Worm (Caenorhabditis elegans) whole organism, L3 larva: ENCODE measurements around the gene F20D6.9.

ENCODE experiments used
- R02D3.7 ChIP-seq: fragments of 150-350 bp; optimal IDR thresholded peaks from 2 replicates; lab custom pipeline; 2014; ENCODE audit warnings: missing biosample characterization, missing genetic modification characterization
- ZK546.5 ChIP-seq: sonication (generic microtip); optimal IDR thresholded peaks from 2 replicates; lab custom pipeline; 2017; ENCODE audit warnings: missing biosample characterization, missing genetic modification characterization
- ama-1 ChIP-seq: fragments of 150-350 bp; optimal IDR thresholded peaks from 2 replicates; lab custom pipeline; 2018
- ceh-28 ChIP-seq: fragments of 150-350 bp; optimal IDR thresholded peaks from 2 replicates; lab custom pipeline; 2014; ENCODE audit warnings: missing biosample characterization, missing genetic modification reagents, missing genetic modification characterization
- ceh-9 ChIP-seq: sonication (generic microtip); optimal IDR thresholded peaks from 2 replicates; lab custom pipeline; 2018; ENCODE audit warnings: missing biosample characterization, missing genetic modification characterization
- daf-12 ChIP-seq: fragments of 150-350 bp; optimal IDR thresholded peaks from 2 replicates; lab custom pipeline; 2014; ENCODE audit warnings: missing biosample characterization, missing genetic modification reagents, missing genetic modification characterization
- egl-27 ChIP-seq: sonication (generic microtip); optimal IDR thresholded peaks from 4 replicates; lab custom pipeline; 2017; ENCODE audit warnings: missing biosample characterization, missing genetic modification reagents, missing genetic modification characterization
- elt-1 ChIP-seq: fragments of 150-350 bp; optimal IDR thresholded peaks from 2 replicates; lab custom pipeline; 2014; ENCODE audit warnings: missing biosample characterization, missing genetic modification characterization
- elt-2 ChIP-seq: sonication (generic microtip); optimal IDR thresholded peaks from 2 replicates; lab custom pipeline; 2016; ENCODE audit warnings: missing genetic modification reagents, mild to moderate bottlenecking, missing genetic modification characterization, missing compliant biosample characterization
- elt-3 ChIP-seq, 3 experiments: fragments of 150-350 bp in 1 of 3; sonication (generic microtip) in 2 of 3; optimal IDR thresholded peaks; 2 replicates in 2 of 3; 4 replicates in 1 of 3; lab custom pipeline; 2014 to 2017; ENCODE audit warnings: missing biosample characterization in 3 of 3, missing genetic modification characterization in 3 of 3
- eor-1 ChIP-seq, 2 experiments: fragments of 150-350 bp; optimal IDR thresholded peaks; 2 replicates each; lab custom pipeline; 2014 to 2018; ENCODE audit warnings: missing biosample characterization in 2 of 2, missing genetic modification characterization in 2 of 2
- fkh-10 ChIP-seq: sonication (generic microtip); optimal IDR thresholded peaks from 2 replicates; lab custom pipeline; 2017; ENCODE audit warnings: missing biosample characterization, missing genetic modification reagents, missing genetic modification characterization
- fkh-2 ChIP-seq: fragments of 150-350 bp; optimal IDR thresholded peaks from 2 replicates; lab custom pipeline; 2014; ENCODE audit warnings: missing biosample characterization, missing genetic modification reagents, missing genetic modification characterization
- fos-1 ChIP-seq: fragments of 150-350 bp; optimal IDR thresholded peaks from 2 replicates; lab custom pipeline; 2014; ENCODE audit warnings: missing biosample characterization, missing genetic modification characterization
- hmg-11 ChIP-seq: sonication (generic microtip); optimal IDR thresholded peaks from 2 replicates; lab custom pipeline; 2016; ENCODE audit warnings: missing genetic modification characterization, missing compliant biosample characterization
- jun-1 ChIP-seq: fragments of 150-350 bp; optimal IDR thresholded peaks from 2 replicates; lab custom pipeline; 2014; ENCODE audit warnings: missing biosample characterization, missing genetic modification reagents, missing genetic modification characterization
- lin-39 ChIP-seq: fragments of 150-350 bp; optimal IDR thresholded peaks from 2 replicates; lab custom pipeline; 2018; ENCODE audit warnings: missing biosample characterization, missing genetic modification reagents, missing genetic modification characterization
- lsy-12 ChIP-seq: sonication (generic microtip); optimal IDR thresholded peaks from 2 replicates; lab custom pipeline; 2016; ENCODE audit warnings: mild to moderate bottlenecking, missing genetic modification characterization, missing compliant biosample characterization
- mdl-1 ChIP-seq: fragments of 150-350 bp; optimal IDR thresholded peaks from 2 replicates; lab custom pipeline; 2014; ENCODE audit warnings: missing biosample characterization, missing genetic modification characterization
- mml-1 ChIP-seq: fragments of 150-350 bp; sonication (generic microtip); optimal IDR thresholded peaks from 3 replicates; lab custom pipeline; 2014; ENCODE audit warnings: missing biosample characterization, missing genetic modification characterization
- nhr-11 ChIP-seq: fragments of 150-350 bp; optimal IDR thresholded peaks from 2 replicates; lab custom pipeline; 2014; ENCODE audit warnings: missing biosample characterization, missing genetic modification characterization
- nhr-12 ChIP-seq: fragments of 150-350 bp; optimal IDR thresholded peaks from 2 replicates; lab custom pipeline; 2014; ENCODE audit warnings: missing biosample characterization, missing genetic modification characterization
- nhr-23 ChIP-seq: fragments of 150-350 bp; optimal IDR thresholded peaks from 2 replicates; lab custom pipeline; 2014; ENCODE audit warnings: missing biosample characterization, missing genetic modification reagents, missing genetic modification characterization
- nhr-25 ChIP-seq: sonication (generic microtip); optimal IDR thresholded peaks from 2 replicates; lab custom pipeline; 2017; ENCODE audit warnings: missing biosample characterization, missing genetic modification characterization
- nhr-67 ChIP-seq: fragments of 150-350 bp; optimal IDR thresholded peaks from 2 replicates; lab custom pipeline; 2014; ENCODE audit warnings: missing biosample characterization, missing genetic modification characterization
- nhr-76 ChIP-seq: fragments of 150-350 bp; sonication (generic microtip); optimal IDR thresholded peaks from 5 replicates; lab custom pipeline; 2014; ENCODE audit warnings: missing biosample characterization, missing genetic modification characterization
- nhr-77 ChIP-seq: fragments of 150-350 bp; optimal IDR thresholded peaks from 2 replicates; lab custom pipeline; 2014; ENCODE audit warnings: missing biosample characterization, missing genetic modification characterization
- pha-4 ChIP-seq: fragments of 150-350 bp; optimal IDR thresholded peaks from 2 replicates; lab custom pipeline; 2014; ENCODE audit warnings: missing biosample characterization, missing genetic modification reagents, missing genetic modification characterization
- pqm-1 ChIP-seq: fragments of 150-350 bp; optimal IDR thresholded peaks from 2 replicates; lab custom pipeline; 2017; ENCODE audit warnings: missing biosample characterization, missing genetic modification characterization, inconsistent platforms
- snpc-4 ChIP-seq: fragments of 150-350 bp; optimal IDR thresholded peaks from 2 replicates; lab custom pipeline; 2014; ENCODE audit warnings: missing biosample characterization, missing genetic modification characterization
- tbx-2 ChIP-seq: sonication (generic microtip); optimal IDR thresholded peaks from 2 replicates; lab custom pipeline; 2016; ENCODE audit warnings: mild to moderate bottlenecking, missing genetic modification characterization, missing compliant biosample characterization
- unc-39 ChIP-seq: sonication (generic microtip); optimal IDR thresholded peaks from 4 replicates; lab custom pipeline; 2017; ENCODE audit warnings: missing biosample characterization, missing genetic modification characterization
- unc-62 ChIP-seq: fragments of 150-350 bp; sonication (generic microtip); optimal IDR thresholded peaks from 4 replicates; lab custom pipeline; 2014; ENCODE audit warnings: missing biosample characterization, missing genetic modification reagents, missing genetic modification characterization

Gene F20D6.9

DNA sequence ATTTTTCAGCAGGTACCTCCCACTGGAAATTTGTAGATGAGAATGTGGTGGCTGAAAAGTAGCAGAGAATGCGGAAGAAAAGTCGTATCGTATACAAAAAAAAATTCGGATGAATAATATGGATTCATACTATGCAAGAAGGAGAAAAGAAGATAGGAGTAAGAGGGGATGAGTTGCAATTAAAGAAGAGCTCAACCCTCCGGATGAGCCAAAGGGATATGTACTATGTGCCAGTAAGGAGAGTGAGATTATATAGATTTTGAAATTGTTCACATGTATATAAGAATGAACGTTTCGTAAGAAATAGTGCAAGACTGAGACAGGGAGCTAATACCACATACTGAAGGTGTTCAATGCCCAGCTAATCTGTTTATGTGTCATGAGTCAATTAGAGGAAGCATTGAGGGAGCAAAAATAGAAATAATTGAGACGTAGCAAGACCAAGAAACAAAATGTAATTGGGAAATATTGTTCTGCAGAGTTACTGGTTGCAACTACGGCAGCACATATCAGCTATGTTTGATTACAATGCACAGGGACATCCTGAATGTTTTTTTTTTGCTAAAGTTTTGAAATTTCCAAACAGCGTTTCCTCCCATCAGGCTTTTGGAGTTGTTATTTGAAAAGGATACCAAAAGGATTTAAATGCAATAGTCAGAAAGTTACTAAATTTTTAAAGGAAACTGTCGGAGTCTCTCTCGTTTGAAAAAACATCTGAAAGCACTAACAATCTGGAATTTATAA is 8.9 kb downstream of the F20D6.9 start, which contains the start of gene F20D6.8:
Gene F20D6.8 (minus strand): TSS at position 51 of the 744 bp plus-strand sequence.
- TF ChIP-seq hmg-11 (tag; lab: Kevin White, UChicago), result no peak
- TF ChIP-seq lsy-12 (tag; lab: Kevin White, UChicago), result no peak
- TF ChIP-seq unc-39, result no peak
- TF ChIP-seq elt-2 (tag; lab: Kevin White, UChicago), result no peak
- TF ChIP-seq lin-39 (tag; lab: Kevin White, UChicago), result no peak

DNA sequence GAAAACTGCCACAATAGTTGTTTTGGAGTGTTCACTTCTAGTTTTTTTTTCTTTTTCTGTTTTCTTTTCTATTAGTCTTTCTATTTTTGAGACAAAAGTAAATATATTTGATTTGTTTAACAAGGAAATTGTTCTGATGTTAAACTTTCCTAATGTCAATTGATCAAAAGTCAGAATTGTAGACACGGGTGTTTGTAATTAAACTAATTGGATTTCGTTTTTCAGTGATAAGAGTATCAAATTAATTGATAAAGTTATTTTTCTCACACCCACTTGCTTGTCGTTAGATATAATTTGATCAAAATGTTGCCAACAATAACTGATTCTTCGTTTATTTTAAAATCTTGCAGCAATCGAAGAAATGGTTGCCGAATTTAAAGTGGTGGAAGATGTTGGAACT is 14.1 kb downstream of the F20D6.9 start:
- TF ChIP-seq pha-4 (tag; lab: Kevin White, UChicago) (peak; percentile 7), nhr-23 (tag; lab: Kevin White, UChicago) (no peak)
- TF ChIP-seq, all 47 proteins: peak for 1

DNA sequence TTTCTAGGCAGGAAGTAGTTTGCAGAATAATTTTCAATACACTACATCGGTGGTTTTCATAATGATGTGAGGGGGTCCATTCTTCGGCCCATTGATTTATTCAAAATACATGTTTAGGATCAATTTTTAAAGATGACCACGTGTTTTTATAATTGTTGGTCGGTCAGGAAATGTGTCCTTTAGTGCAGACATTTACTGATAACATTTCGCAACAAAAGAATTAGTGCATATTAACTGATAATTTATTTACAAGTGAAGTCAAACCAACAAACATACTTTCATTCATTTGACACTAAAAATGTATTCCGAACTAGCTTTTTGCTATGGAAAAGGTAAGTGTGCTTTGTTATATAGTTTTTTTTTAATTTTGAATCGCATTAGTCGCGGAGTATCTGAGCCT is 15.6 kb downstream of the F20D6.9 start, which contains the start of gene F20D6.5:
Gene F20D6.5 (plus strand): TSS at position 259 of the 400 bp plus-strand sequence.
- peak; percentile 83 for TF ChIP-seq pqm-1
- TF ChIP-seq elt-3 (tag; optimal IDR thresholded peaks at IDR 0.05; lab: Kevin White, UChicago), result no peak
- no peak for TF ChIP-seq ceh-28 (tag; lab: Kevin White, UChicago)
- TF ChIP-seq tbx-2 (tag; lab: Kevin White, UChicago), result no peak
- TF ChIP-seq eor-1 (tag; optimal IDR thresholded peaks at IDR 0.05; lab: Kevin White, UChicago), result no peak
- TF ChIP-seq fos-1, result no peak
- no peak for TF ChIP-seq mdl-1 (tag; lab: Kevin White, UChicago)
- no peak for TF ChIP-seq unc-39
- no peak for TF ChIP-seq lin-39 (tag; lab: Kevin White, UChicago)
- TF ChIP-seq elt-2 (tag; lab: Kevin White, UChicago), result peak; percentile 61
- TF ChIP-seq nhr-77 (tag; lab: Kevin White, UChicago), result no peak
- TF ChIP-seq fkh-10, result no peak

DNA sequence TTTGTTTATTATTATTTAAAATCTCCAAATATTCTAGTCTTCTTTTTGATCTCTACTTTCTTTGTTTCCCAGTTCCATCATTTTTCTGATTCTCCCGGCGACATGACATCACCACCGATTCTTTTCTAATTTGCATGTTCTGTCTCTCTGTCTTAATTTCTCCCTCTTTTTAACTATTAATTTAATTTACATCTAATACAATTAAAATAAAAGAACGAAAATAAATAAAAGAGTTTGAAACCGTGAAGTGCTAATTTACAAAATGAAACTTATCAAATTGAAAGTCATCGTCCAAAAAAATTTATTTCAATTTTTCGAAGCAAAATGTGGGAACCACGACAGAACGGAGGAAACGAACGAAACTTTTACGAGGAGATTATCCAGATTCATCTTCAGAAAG is 17.6 kb downstream of the F20D6.9 start, which contains the start of gene F20D6.6:
Gene F20D6.6 (plus strand): TSS at position 301 of the 400 bp plus-strand sequence.
- no peak for TF ChIP-seq mml-1 (tag; lab: Kevin White, UChicago)
- TF ChIP-seq nhr-67 (tag; lab: Kevin White, UChicago), result no peak
- TF ChIP-seq egl-27 (tag; lab: Kevin White, UChicago), result no peak
- TF ChIP-seq nhr-12 (tag; lab: Kevin White, UChicago), result no peak
- TF ChIP-seq nhr-25 (tag; lab: Kevin White, UChicago), result no peak
- no peak for TF ChIP-seq ceh-9 (tag; lab: Kevin White, UChicago)
- TF ChIP-seq unc-62 (GFP tag; lab: Kevin White, UChicago), result no peak
- no peak for TF ChIP-seq pha-4 (tag; lab: Kevin White, UChicago)
- TF ChIP-seq elt-3 (tag; optimal IDR thresholded peaks at IDR 0.05; lab: Kevin White, UChicago), result no peak
- no peak for TF ChIP-seq fkh-2 (tag; lab: Kevin White, UChicago)
- no peak for TF ChIP-seq hmg-11 (tag; lab: Kevin White, UChicago)
- no peak for TF ChIP-seq tbx-2 (tag; lab: Kevin White, UChicago)
- no peak for TF ChIP-seq ama-1 (lab: Kevin White, UChicago)

DNA sequence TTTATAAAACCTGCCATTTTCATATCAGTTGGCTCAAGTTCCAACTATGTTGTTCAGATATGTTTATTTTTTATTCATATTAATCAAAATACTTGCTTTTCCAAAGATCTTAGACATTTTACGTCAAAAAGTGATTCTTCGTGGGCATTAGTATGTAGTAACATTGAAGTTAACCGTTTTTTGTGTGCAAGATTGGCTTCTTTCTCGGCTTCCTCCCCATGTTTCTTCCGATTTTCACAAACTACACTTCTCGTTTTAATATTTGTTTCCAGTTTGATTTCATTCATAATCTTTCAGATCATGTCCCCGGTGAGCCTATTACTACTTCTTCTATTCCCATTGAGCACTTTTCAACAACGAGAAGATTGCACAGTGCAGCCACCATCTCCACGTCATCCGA is 19.8 kb downstream of the F20D6.9 start, which contains the start of gene sul-2:
Gene sul-2 (plus strand): TSS at position 301 of the 400 bp plus-strand sequence.
- TF ChIP-seq snpc-4 (tag; lab: Kevin White, UChicago) (no peak), nhr-11 (tag; lab: Kevin White, UChicago) (no peak), tbx-2 (tag; lab: Kevin White, UChicago) (no peak), jun-1 (tag; lab: Kevin White, UChicago) (no peak), nhr-76 (tag; lab: Kevin White, UChicago) (no peak), mdl-1 (tag; lab: Kevin White, UChicago) (no peak), nhr-67 (tag; lab: Kevin White, UChicago) (no peak), mml-1 (tag; lab: Kevin White, UChicago) (no peak)

DNA sequence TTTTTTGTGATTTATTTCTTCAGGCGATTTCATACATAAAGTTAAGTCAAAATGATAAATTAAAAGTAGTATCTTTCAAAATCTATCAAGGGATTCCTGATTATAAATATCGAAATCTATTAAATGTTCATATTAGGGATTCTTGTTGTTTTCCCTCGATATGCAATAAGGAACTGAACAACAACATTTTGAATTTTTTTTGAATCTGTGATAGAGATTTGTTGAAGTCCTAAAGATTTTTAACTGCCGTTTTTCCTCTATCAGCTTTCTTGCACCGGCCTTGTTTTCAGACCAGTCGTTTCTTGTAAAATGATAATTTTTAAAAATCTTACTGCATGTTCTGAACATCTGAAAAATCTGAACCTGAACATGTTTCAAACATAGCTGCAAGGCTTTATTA is 21.5 kb downstream of the F20D6.9 start:
- TF ChIP-seq R02D3.7 (no peak), unc-62 (GFP tag; lab: Kevin White, UChicago) (no peak), elt-1 (tag; lab: Kevin White, UChicago) (no peak), ZK546.5 (tag; lab: Kevin White, UChicago) (no peak), lsy-12 (tag; lab: Kevin White, UChicago) (no peak), daf-12 (no peak), pqm-1 (no peak), nhr-77 (tag; lab: Kevin White, UChicago) (no peak), mml-1 (tag; lab: Kevin White, UChicago) (no peak)
